Fruit fly (Drosophila melanogaster) whole organism, embryonic: ENCODE data around the gene CG4301.

Experiments
- Adf1 ChIP-seq: fragments of 200-800 bp; sonication (Bioruptor generic); IDR thresholded peaks from 2 replicates; pipeline ENCODE4 v1.3.6; 2022; ENCODE audit warnings: missing biosample characterization, missing genetic modification characterization
- Asciz ChIP-seq: fragments of 200-800 bp; sonication (Bioruptor generic); optimal IDR thresholded peaks from 2 replicates; lab custom pipeline; 2017; ENCODE audit warnings: missing biosample characterization, mild to moderate bottlenecking, missing genetic modification characterization, missing genetic modification reagents
- Atf6 ChIP-seq: fragments of 200-800 bp; sonication (Bioruptor generic); IDR thresholded peaks from 2 replicates; pipeline ENCODE4 v1.3.6; 2022; ENCODE audit warnings: missing biosample characterization, missing genetic modification characterization
- Bteb2 ChIP-seq: fragments of 200-800 bp; sonication (Bioruptor generic); optimal IDR thresholded peaks from 2 replicates; lab custom pipeline; 2016; ENCODE audit warnings: missing biosample characterization, missing genetic modification characterization
- CG1024 ChIP-seq: fragments of 200-800 bp; sonication (Bioruptor generic); IDR thresholded peaks from 2 replicates; pipeline ENCODE4 v1.3.6; 2022; ENCODE audit warnings: missing biosample characterization, missing genetic modification characterization
- CG10321 ChIP-seq: fragments of 200-800 bp; sonication (Bioruptor generic); IDR thresholded peaks from 2 replicates; pipeline ENCODE4 v1.3.6; 2022; ENCODE audit warnings: missing biosample characterization, missing genetic modification characterization
- CG10543 ChIP-seq: fragments of 200-800 bp; sonication (Bioruptor generic); optimal IDR thresholded peaks from 3 replicates; lab custom pipeline; 2017; ENCODE audit warnings: missing biosample characterization, mild to moderate bottlenecking, missing genetic modification characterization, moderate library complexity
- CG11456 ChIP-seq: fragments of 200-800 bp; sonication (Bioruptor generic); IDR thresholded peaks from 3 replicates; pipeline ENCODE4 v1.3.6; 2022; ENCODE audit warnings: missing biosample characterization, missing genetic modification characterization
- CG14441 ChIP-seq: fragments of 200-800 bp; sonication (Bioruptor generic); IDR thresholded peaks from 2 replicates; pipeline ENCODE4 v1.3.6; 2022; ENCODE audit warnings: missing biosample characterization, missing genetic modification characterization
- CG1647 ChIP-seq: fragments of 200-800 bp; sonication (Bioruptor generic); optimal IDR thresholded peaks from 3 replicates; lab custom pipeline; 2016; ENCODE audit warnings: missing biosample characterization, missing genetic modification characterization
- CG18764 ChIP-seq: fragments of 200-800 bp; sonication (Bioruptor generic); optimal IDR thresholded peaks from 3 replicates; lab custom pipeline; 2016; ENCODE audit warnings: missing biosample characterization, missing genetic modification characterization
- CG2875 ChIP-seq: fragments of 200-800 bp; sonication (Bioruptor generic); optimal IDR thresholded peaks from 2 replicates; lab custom pipeline; 2017; ENCODE audit warnings: missing biosample characterization, mild to moderate bottlenecking, missing genetic modification characterization, missing genetic modification reagents
- CG3163 ChIP-seq: fragments of 200-800 bp; sonication (Bioruptor generic); optimal IDR thresholded peaks from 3 replicates; lab custom pipeline; 2016; ENCODE audit warnings: missing biosample characterization, missing genetic modification characterization
- CG34376 ChIP-seq: fragments of 200-800 bp; sonication (Bioruptor generic); optimal IDR thresholded peaks from 2 replicates; lab custom pipeline; 2018; ENCODE audit warnings: missing biosample characterization, mild to moderate bottlenecking, missing genetic modification characterization
- CG3838 ChIP-seq: fragments of 200-800 bp; sonication (Bioruptor generic); optimal IDR thresholded peaks from 3 replicates; lab custom pipeline; 2016; ENCODE audit warnings: missing biosample characterization, missing genetic modification characterization
- CG43689 ChIP-seq: fragments of 200-800 bp; sonication (Bioruptor generic); IDR thresholded peaks from 2 replicates; pipeline ENCODE4 v1.3.6; 2022; ENCODE audit warnings: missing biosample characterization, missing genetic modification characterization
- CG4404 ChIP-seq: fragments of 200-800 bp; sonication (Bioruptor generic); IDR thresholded peaks from 2 replicates; pipeline ENCODE4 v1.3.6; 2022; ENCODE audit warnings: missing biosample characterization, missing genetic modification characterization
- CG4730 ChIP-seq: fragments of 200-800 bp; sonication (Bioruptor generic); IDR thresholded peaks from 2 replicates; pipeline ENCODE4 v1.3.6; 2022; ENCODE audit warnings: missing biosample characterization, missing genetic modification characterization
- CG7928 ChIP-seq: fragments of 200-800 bp; sonication (Bioruptor generic); optimal IDR thresholded peaks from 2 replicates; lab custom pipeline; 2017; ENCODE audit warnings: missing biosample characterization, mild to moderate bottlenecking, missing genetic modification characterization
- CG8281 ChIP-seq: fragments of 200-800 bp; sonication (Bioruptor generic); optimal IDR thresholded peaks from 2 replicates; lab custom pipeline; 2018; ENCODE audit warnings: missing biosample characterization, mild to moderate bottlenecking, missing genetic modification characterization, moderate library complexity
- CG8359 ChIP-seq: fragments of 200-800 bp; sonication (Bioruptor generic); optimal IDR thresholded peaks from 2 replicates; lab custom pipeline; 2017; ENCODE audit warnings: missing biosample characterization, mild to moderate bottlenecking, missing genetic modification characterization, borderline replicate concordance
- Dip3 ChIP-seq: fragments of 200-800 bp; sonication (Bioruptor generic); optimal IDR thresholded peaks from 3 replicates; lab custom pipeline; 2016; ENCODE audit warnings: missing biosample characterization, missing genetic modification characterization
- Dll ChIP-seq: fragments of 200-800 bp; sonication (Bioruptor generic); IDR thresholded peaks from 4 replicates; pipeline ENCODE4 v1.3.6; 2022; ENCODE audit warnings: missing biosample characterization, missing genetic modification characterization; ENCODE audit not compliant: partially characterized antibody
- H2.0 ChIP-seq: fragments of 200-800 bp; sonication (Bioruptor generic); IDR thresholded peaks from 2 replicates; pipeline ENCODE4 v1.3.6; 2022; ENCODE audit warnings: missing biosample characterization, missing genetic modification characterization
- Hmr ChIP-seq: fragments of 200-800 bp; sonication (Bioruptor generic); optimal IDR thresholded peaks from 3 replicates; lab custom pipeline; 2017; ENCODE audit warnings: mild to moderate bottlenecking, missing biosample characterization, missing genetic modification reagents, missing genetic modification characterization
- Hr3 ChIP-seq: fragments of 200-800 bp; sonication (Bioruptor generic); optimal IDR thresholded peaks from 3 replicates; lab custom pipeline; 2016; ENCODE audit warnings: missing biosample characterization, missing genetic modification characterization
- MESR4 ChIP-seq: fragments of 200-800 bp; sonication (Bioruptor generic); optimal IDR thresholded peaks from 2 replicates; lab custom pipeline; 2018; ENCODE audit warnings: missing biosample characterization, mild to moderate bottlenecking, missing genetic modification characterization, moderate library complexity
- NFAT ChIP-seq: fragments of 200-800 bp; sonication (Bioruptor generic); IDR thresholded peaks from 2 replicates; pipeline ENCODE4 v1.3.6; 2022; ENCODE audit warnings: missing biosample characterization, missing genetic modification characterization
- Opbp ChIP-seq: fragments of 200-800 bp; sonication (Bioruptor generic); IDR thresholded peaks from 3 replicates; pipeline ENCODE4 v1.3.6; 2022; ENCODE audit warnings: missing biosample characterization, missing genetic modification characterization; ENCODE audit not compliant: partially characterized antibody
- Ssrp ChIP-seq: fragments of 200-800 bp; sonication (Bioruptor generic); optimal IDR thresholded peaks from 2 replicates; lab custom pipeline; 2018; ENCODE audit warnings: missing biosample characterization, mild to moderate bottlenecking, missing genetic modification characterization, moderate library complexity
- bab2 ChIP-seq: fragments of 200-800 bp; sonication (Bioruptor generic); optimal IDR thresholded peaks from 2 replicates; lab custom pipeline; 2016; ENCODE audit warnings: missing biosample characterization, missing genetic modification characterization
- br ChIP-seq: fragments of >200 bp; optimal IDR thresholded peaks from 2 replicates; lab custom pipeline; 2017
- cas ChIP-seq: fragments of 200-800 bp; sonication (Bioruptor generic); IDR thresholded peaks from 2 replicates; pipeline ENCODE4 v1.3.6; 2022; ENCODE audit warnings: missing biosample characterization, missing genetic modification characterization
- caup ChIP-seq: fragments of 200-800 bp; sonication (Bioruptor generic); optimal IDR thresholded peaks from 3 replicates; lab custom pipeline; 2017; ENCODE audit warnings: missing biosample characterization, mild to moderate bottlenecking, missing genetic modification characterization, moderate library complexity; ENCODE audit not compliant: severe bottlenecking
- crol ChIP-seq: fragments of 200-800 bp; sonication (Bioruptor generic); IDR thresholded peaks from 2 replicates; pipeline ENCODE4 v1.3.6; 2022; ENCODE audit warnings: missing biosample characterization, missing genetic modification characterization
- danr ChIP-seq: fragments of 200-800 bp; sonication (Bioruptor generic); IDR thresholded peaks from 2 replicates; pipeline ENCODE4 v1.3.6; 2022; ENCODE audit warnings: missing biosample characterization, missing genetic modification characterization
- dmrt11E ChIP-seq: fragments of 200-800 bp; sonication (Bioruptor generic); optimal IDR thresholded peaks from 3 replicates; lab custom pipeline; 2018; ENCODE audit warnings: missing biosample characterization, mild to moderate bottlenecking, missing genetic modification characterization, moderate library complexity
- gsb ChIP-seq: fragments of 200-800 bp; sonication (Bioruptor generic); IDR thresholded peaks from 2 replicates; pipeline ENCODE4 v1.3.6; 2022; ENCODE audit warnings: missing biosample characterization, missing genetic modification characterization
- insv ChIP-seq, 2 experiments: fragments of 200-800 bp; sonication (Bioruptor generic); optimal IDR thresholded peaks; 3 replicates each; lab custom pipeline; 2016 to 2018; ENCODE audit warnings: missing biosample characterization in 2 of 2, missing genetic modification characterization in 2 of 2
- jigr1 ChIP-seq: fragments of 200-800 bp; sonication (Bioruptor generic); IDR thresholded peaks from 3 replicates; pipeline ENCODE4 v1.3.6; 2022; ENCODE audit warnings: missing biosample characterization, missing genetic modification characterization
- jing ChIP-seq: fragments of 200-800 bp; sonication (Bioruptor generic); optimal IDR thresholded peaks from 2 replicates; lab custom pipeline; 2018; ENCODE audit warnings: missing biosample characterization, mild to moderate bottlenecking, missing genetic modification characterization
- nmo ChIP-seq: fragments of 200-800 bp; sonication (Bioruptor generic); optimal IDR thresholded peaks from 2 replicates; lab custom pipeline; 2018; ENCODE audit warnings: missing biosample characterization, mild to moderate bottlenecking, missing genetic modification characterization, moderate library complexity
- shn ChIP-seq: fragments of 200-800 bp; sonication (Bioruptor generic); optimal IDR thresholded peaks from 3 replicates; lab custom pipeline; 2016; ENCODE audit warnings: missing biosample characterization, missing genetic modification characterization
- sr ChIP-seq: fragments of 200-800 bp; sonication (Bioruptor generic); IDR thresholded peaks from 3 replicates; pipeline ENCODE4 v1.3.6; 2022; ENCODE audit warnings: missing biosample characterization, missing genetic modification characterization
- ssp ChIP-seq: fragments of 200-800 bp; sonication (Bioruptor generic); IDR thresholded peaks from 2 replicates; pipeline ENCODE4 v1.3.6; 2022; ENCODE audit warnings: missing biosample characterization, missing genetic modification characterization
- stc ChIP-seq: fragments of 200-800 bp; sonication (Bioruptor generic); IDR thresholded peaks from 2 replicates; pipeline ENCODE4 v1.3.6; 2022; ENCODE audit warnings: missing biosample characterization, missing genetic modification characterization
- tx ChIP-seq: fragments of 200-800 bp; sonication (Bioruptor generic); optimal IDR thresholded peaks from 2 replicates; lab custom pipeline; 2016; ENCODE audit warnings: missing biosample characterization, missing genetic modification characterization
- wek ChIP-seq: fragments of 200-800 bp; sonication (Bioruptor generic); optimal IDR thresholded peaks from 3 replicates; lab custom pipeline; 2018; ENCODE audit warnings: missing biosample characterization, mild to moderate bottlenecking, missing genetic modification characterization, moderate library complexity
- zen ChIP-seq: fragments of 200-800 bp; sonication (Bioruptor generic); optimal IDR thresholded peaks from 3 replicates; lab custom pipeline; 2018; ENCODE audit warnings: missing biosample characterization, mild to moderate bottlenecking, missing genetic modification characterization, moderate library complexity

CG4301 gene

dm6 chrX:16403811-16404420, 1.4 kb upstream of the CG4301 start (continued):
- TF ChIP-seq MESR4 (GFP tag; lab: Kevin White, UChicago) (no peak), Dll (GFP tag; lab: Robert Waterston, UW) (no peak), crol (GFP tag; lab: Robert Waterston, UW) (no peak), Opbp (GFP tag; lab: Robert Waterston, UW) (no peak), nmo (GFP tag; lab: Kevin White, UChicago) (peak; percentile 72), br (lab: Kevin White, UChicago) (no peak), cas (GFP tag; lab: Robert Waterston, UW) (no peak), jing (peak; percentile 49), CG43689 (peak; percentile 65), H2.0 (GFP tag; lab: Robert Waterston, UW) (peak; percentile 74), Asciz (GFP tag; lab: Kevin White, UChicago) (peak; percentile 78), Ssrp (tag; lab: Kevin White, UChicago) (peak; percentile 54), CG4730 (GFP tag; lab: Robert Waterston, UW) (peak; percentile 67), CG1024 (GFP tag; lab: Robert Waterston, UW) (peak; percentile 34; the same call in 1 of the 2 replicates), CG4404 (0 out of 2 replicates have a peak, but pooled peaks have one; percentile 11), sr (GFP tag; lab: Robert Waterston, UW) (peak; percentile 38; the same call in 1 of the 3 replicates), CG8281 (tag; lab: Kevin White, UChicago) (peak; percentile 34), bab2 (peak; percentile 58), CG34376 (GFP tag; lab: Kevin White, UChicago) (peak; percentile 96), zen (tag; lab: Kevin White, UChicago) (peak; percentile 18), CG10543 (GFP tag; lab: Kevin White, UChicago) (peak; percentile 44), CG18764 (GFP tag; lab: Kevin White, UChicago) (no peak), stc (GFP tag; lab: Robert Waterston, UW) (peak; percentile 79), NFAT (GFP tag; lab: Robert Waterston, UW) (peak; percentile 52), Hr3 (GFP tag; lab: Kevin White, UChicago) (peak; percentile 69), ssp (GFP tag; lab: Robert Waterston, UW) (peak; percentile 53; the same call in 1 of the 2 replicates), danr (peak; percentile 58), gsb (peak; percentile 69), jigr1 (GFP tag; lab: Robert Waterston, UW) (no peak), tx (peak; percentile 53), CG1647 (GFP tag; lab: Kevin White, UChicago) (peak; percentile 62), Dip3 (GFP tag; lab: Kevin White, UChicago) (peak; percentile 71), CG11456 (peak; percentile 76), Hmr (GFP tag; lab: Kevin White, UChicago) (peak; percentile 87), Bteb2 (GFP tag; lab: Kevin White, UChicago) (peak; percentile 66), insv (GFP tag; optimal IDR thresholded peaks at IDR 0.05; lab: Kevin White, UChicago) (no peak), CG3163 (GFP tag; lab: Kevin White, UChicago) (no peak), CG2875 (GFP tag; lab: Kevin White, UChicago) (peak; percentile 6), CG10321 (GFP tag; lab: Robert Waterston, UW) (peak; percentile 47; the same call in 1 of the 2 replicates), shn (GFP tag; lab: Kevin White, UChicago) (no peak), caup (GFP tag; lab: Kevin White, UChicago) (peak; percentile 79), CG7928 (GFP tag; lab: Kevin White, UChicago) (peak; percentile 49), CG8359 (GFP tag; lab: Kevin White, UChicago) (peak; percentile 30), CG3838 (GFP tag; lab: Kevin White, UChicago) (peak; percentile 8), wek (GFP tag; lab: Kevin White, UChicago) (no peak), Atf6 (GFP tag; lab: Robert Waterston, UW) (peak; percentile 90), CG14441 (peak; percentile 78), Adf1 (peak; percentile 50), dmrt11E (no peak)
